Fruit fly (Drosophila melanogaster): ENCODE measurements around the gene Npc2h.
A peak's percentile ranks its signal among the peaks of the same experiment; 100 is the strongest.

Gene Npc2h

dm6 chr3R:30756191-30756590, 10.1 kb upstream of the Npc2h start (continued):
- no peak for TF ChIP-seq vfl (GFP tag; optimal IDR thresholded peaks at IDR 0.05)
- TF ChIP-seq CG10147 (GFP tag; optimal IDR thresholded peaks at IDR 0.05) = no peak

DNA sequence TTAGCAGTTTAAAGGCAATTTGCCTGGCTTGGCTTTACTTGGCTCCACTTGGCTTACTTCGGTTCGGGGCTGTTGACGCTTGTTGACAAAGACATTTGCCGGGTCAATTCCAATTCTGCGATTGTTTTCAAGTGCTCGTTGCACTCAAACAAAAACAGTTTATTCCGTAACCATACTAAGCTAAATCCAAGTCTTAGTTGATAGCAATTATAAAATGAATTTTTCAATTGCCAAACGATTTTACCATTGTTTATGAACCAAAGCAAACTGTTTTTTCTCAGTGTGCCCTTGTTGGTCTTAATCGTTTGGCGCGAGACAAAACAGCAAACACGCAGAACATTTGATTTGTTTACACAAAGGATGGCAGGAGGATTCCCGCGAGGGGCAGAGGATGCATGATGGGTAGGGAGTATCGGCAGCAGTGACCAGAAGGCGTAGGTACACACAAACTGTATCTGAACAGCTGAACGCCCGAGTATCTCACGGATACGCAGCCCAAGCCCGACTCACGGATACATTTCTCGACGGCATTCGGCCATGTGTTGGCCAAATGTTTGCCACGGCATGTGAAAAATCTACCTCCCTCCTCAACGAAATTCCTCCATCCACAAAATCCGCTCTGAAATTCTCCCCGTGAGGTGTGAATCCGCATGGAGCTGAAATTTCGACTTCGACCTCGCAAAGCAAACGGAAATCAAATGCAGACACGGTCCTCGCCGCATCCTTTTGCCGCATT, 8.6 kb upstream of the Npc2h start:
- TF ChIP-seq twi (tag; optimal IDR thresholded peaks at IDR 0.05) (peak; percentile 96), tll (GFP tag; optimal IDR thresholded peaks at IDR 0.05) (peak in 1 of 2 experiments; percentile 84), ssp (GFP tag; IDR thresholded peaks at IDR 0.05) (0 out of 2 replicates have a peak, but pooled peaks have one; percentile 6), unpg (GFP tag; optimal IDR thresholded peaks at IDR 0.05) (no peak), Med (GFP tag) (peak; percentile 46), CG8765 (GFP tag; IDR thresholded peaks at IDR 0.05) (0 out of 2 replicates have a peak, but pooled peaks have one; percentile 8), prd (optimal IDR thresholded peaks at IDR 0.05) (no peak), prd (GFP tag; IDR thresholded peaks at IDR 0.05) (peak; percentile 67), CG4404 (GFP tag; IDR thresholded peaks at IDR 0.05) (0 out of 2 replicates have a peak, but pooled peaks have one; percentile 30), CG6272 (GFP tag; IDR thresholded peaks at IDR 0.05) (no peak), CG2712 (tag; optimal IDR thresholded peaks at IDR 0.05) (peak; percentile 3), Dip3 (GFP tag; optimal IDR thresholded peaks at IDR 0.05) (no peak)

dm6 chr3R:30750898-30751297, 4.8 kb upstream of the Npc2h start:
- TF ChIP-seq CG1233 (GFP tag; optimal IDR thresholded peaks at IDR 0.05) (no peak), CG13296 (GFP tag; optimal IDR thresholded peaks at IDR 0.05) (no peak), Bdp1 (GFP tag; optimal IDR thresholded peaks at IDR 0.05) (no peak), insv (GFP tag; optimal IDR thresholded peaks at IDR 0.05) (no peak), Spps (tag; optimal IDR thresholded peaks at IDR 0.05) (no peak), sens (GFP tag) (peak; percentile 9)

DNA sequence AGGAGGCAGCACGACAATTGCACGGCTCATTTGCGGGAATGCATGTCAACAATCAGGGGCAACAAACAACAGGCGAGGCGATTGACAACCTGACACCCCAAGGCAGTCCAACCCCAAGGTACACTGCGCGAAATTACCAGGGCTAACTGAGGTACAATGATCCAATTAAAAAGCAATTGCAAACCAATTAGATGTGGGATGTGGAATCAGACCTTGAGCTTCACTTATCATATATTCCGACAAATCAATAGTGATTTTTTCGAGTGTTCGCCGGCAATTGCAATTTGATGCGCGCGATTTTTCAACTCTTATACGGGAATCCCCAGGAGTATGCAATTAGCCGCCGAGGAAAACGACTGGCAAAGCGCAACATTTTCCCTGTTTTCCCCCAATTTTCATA, 949 bp upstream of the Npc2h start:
- TF ChIP-seq dmrt11E (tag; optimal IDR thresholded peaks at IDR 0.05) = peak; percentile 36
- peak; percentile 66 for TF ChIP-seq sens (GFP tag)
- TF ChIP-seq Mrtf (GFP tag; IDR thresholded peaks at IDR 0.05) = 0 out of 3 replicates have a peak, but pooled peaks have one; percentile 22
- TF ChIP-seq CG1603 (tag; optimal IDR thresholded peaks at IDR 0.05) = peak; percentile 38
- peak; percentile 23; the same call in 1 of the 2 replicates for TF ChIP-seq CG4360 (GFP tag; IDR thresholded peaks at IDR 0.05)
- 0 out of 3 replicates have a peak, but pooled peaks have one; percentile 52 for TF ChIP-seq zfh1 (GFP tag; IDR thresholded peaks at IDR 0.05)
- TF ChIP-seq otp (GFP tag; IDR thresholded peaks at IDR 0.05) = no peak
- 0 out of 2 replicates have a peak, but pooled peaks have one; percentile 25 for TF ChIP-seq CG17328 (GFP tag; IDR thresholded peaks at IDR 0.05)
- TF ChIP-seq CG2712 (tag; optimal IDR thresholded peaks at IDR 0.05) = peak; percentile 33
- TF ChIP-seq CG9727 (GFP tag; optimal IDR thresholded peaks at IDR 0.05) = peak; percentile 10
- TF ChIP-seq ind (GFP tag; optimal IDR thresholded peaks at IDR 0.05) = no peak
- no peak for TF ChIP-seq sd (tag; optimal IDR thresholded peaks at IDR 0.05)
- TF ChIP-seq CG17829 (tag; optimal IDR thresholded peaks at IDR 0.05) = peak; percentile 6
- peak; percentile 79 for TF ChIP-seq Ets65A (GFP tag)
- peak; percentile 64; the same call in 1 of the 2 replicates for TF ChIP-seq ara (GFP tag; IDR thresholded peaks at IDR 0.05)
- no peak for TF ChIP-seq caup (GFP tag; optimal IDR thresholded peaks at IDR 0.05; ENCODE audit: severe bottlenecking)
- TF ChIP-seq CG4404 (GFP tag; IDR thresholded peaks at IDR 0.05) = peak; percentile 49; the same call in 1 of the 2 replicates
- no peak for TF ChIP-seq Rx (GFP tag; IDR thresholded peaks at IDR 0.05)
- TF ChIP-seq CG6689 (GFP tag; IDR thresholded peaks at IDR 0.05) = peak; percentile 46; the same call in 1 of the 2 replicates
- TF ChIP-seq prd (optimal IDR thresholded peaks at IDR 0.05) = no peak
- peak; percentile 58; the same call in 2 of the 3 replicates for TF ChIP-seq prd (GFP tag; IDR thresholded peaks at IDR 0.05)
- peak; percentile 46; the same call in 1 of the 2 replicates for TF ChIP-seq CG8765 (GFP tag; IDR thresholded peaks at IDR 0.05)
- TF ChIP-seq ase (GFP tag; IDR thresholded peaks at IDR 0.05) = no peak
- no peak for TF ChIP-seq zen (tag; optimal IDR thresholded peaks at IDR 0.05)
- TF ChIP-seq Drgx (GFP tag; IDR thresholded peaks at IDR 0.05) = 0 out of 2 replicates have a peak, but pooled peaks have one; percentile 14
- no peak for TF ChIP-seq CG15696 (tag; optimal IDR thresholded peaks at IDR 0.05)
- peak; percentile 5 for TF ChIP-seq CG4424 (GFP tag; optimal IDR thresholded peaks at IDR 0.05)
- no peak for TF ChIP-seq CG18619 (GFP tag; optimal IDR thresholded peaks at IDR 0.05)
- TF ChIP-seq usp (GFP tag; optimal IDR thresholded peaks at IDR 0.05) = no peak
- TF ChIP-seq CG10959 (GFP tag; IDR thresholded peaks at IDR 0.05) = peak; percentile 30; the same call in 1 of the 2 replicates
- TF ChIP-seq h (optimal IDR thresholded peaks at IDR 0.05) = no peak

Measured in whole organism, embryonic.